Worm (Caenorhabditis elegans) whole organism, late embryonic: Measurements from ENCODE around the gene srz-64.

Experiments
- C08G9.2 ChIP-seq: sonication (generic microtip); optimal IDR thresholded peaks from 2 replicates; lab custom pipeline; 2016; ENCODE audit warnings: mild to moderate bottlenecking, missing genetic modification characterization, moderate library complexity, missing compliant biosample characterization
- C38D4.7 ChIP-seq: fragments of 200-800 bp; sonication (Bioruptor generic); optimal IDR thresholded peaks from 2 replicates; lab custom pipeline; 2018; ENCODE audit warnings: mild to moderate bottlenecking, missing genetic modification characterization, moderate library complexity, missing compliant biosample characterization
- F13H6.1 ChIP-seq: sonication (generic microtip); optimal IDR thresholded peaks from 2 replicates; lab custom pipeline; 2016; ENCODE audit warnings: missing genetic modification characterization, missing compliant biosample characterization
- K02D7.2 ChIP-seq: sonication (generic microtip); optimal IDR thresholded peaks from 2 replicates; lab custom pipeline; 2017; ENCODE audit warnings: mild to moderate bottlenecking, missing genetic modification characterization, missing compliant biosample characterization
- K09A11.1 ChIP-seq: sonication (generic microtip); optimal IDR thresholded peaks from 2 replicates; lab custom pipeline; 2017; ENCODE audit warnings: antibody characterized with exemption, mild to moderate bottlenecking, missing genetic modification characterization, missing compliant biosample characterization; ENCODE audit not compliant: insufficient read depth
- ceh-14 ChIP-seq: sonication (generic microtip); optimal IDR thresholded peaks from 2 replicates; lab custom pipeline; 2016; ENCODE audit warnings: missing genotype, missing genetic modification characterization, missing compliant biosample characterization
- ceh-18 ChIP-seq: sonication (generic microtip); optimal IDR thresholded peaks from 2 replicates; lab custom pipeline; 2016; ENCODE audit warnings: missing genetic modification characterization, missing compliant biosample characterization
- ceh-19 ChIP-seq: fragments of 200-800 bp; sonication (Bioruptor generic); optimal IDR thresholded peaks from 2 replicates; lab custom pipeline; 2018; ENCODE audit warnings: mild to moderate bottlenecking, missing genetic modification characterization, missing compliant biosample characterization
- ceh-24 ChIP-seq: sonication (generic microtip); optimal IDR thresholded peaks from 2 replicates; lab custom pipeline; 2016; ENCODE audit warnings: mild to moderate bottlenecking, missing genetic modification characterization, missing compliant biosample characterization
- ceh-31 ChIP-seq: sonication (generic microtip); optimal IDR thresholded peaks from 2 replicates; lab custom pipeline; 2016; ENCODE audit warnings: missing genetic modification characterization, missing compliant biosample characterization
- ceh-34 ChIP-seq: sonication (generic microtip); optimal IDR thresholded peaks from 2 replicates; lab custom pipeline; 2016; ENCODE audit warnings: mild to moderate bottlenecking, missing genetic modification characterization, missing compliant biosample characterization
- ceh-48 ChIP-seq: sonication (generic microtip); optimal IDR thresholded peaks from 2 replicates; lab custom pipeline; 2016; ENCODE audit warnings: missing genetic modification characterization, inconsistent platforms, missing compliant biosample characterization
- ceh-6 ChIP-seq: fragments of 200-800 bp; sonication (Bioruptor generic); optimal IDR thresholded peaks from 2 replicates; lab custom pipeline; 2018; ENCODE audit warnings: mild to moderate bottlenecking, missing genetic modification characterization, missing compliant biosample characterization
- ceh-9 ChIP-seq: sonication (generic microtip); optimal IDR thresholded peaks from 2 replicates; lab custom pipeline; 2016; ENCODE audit warnings: mild to moderate bottlenecking, missing genetic modification characterization, inconsistent platforms, missing compliant biosample characterization
- che-1 ChIP-seq: sonication (generic microtip); optimal IDR thresholded peaks from 2 replicates; lab custom pipeline; 2016; ENCODE audit warnings: mild to moderate bottlenecking, missing genetic modification characterization, missing compliant biosample characterization
- dmd-4 ChIP-seq: sonication (generic microtip); optimal IDR thresholded peaks from 2 replicates; lab custom pipeline; 2016; ENCODE audit warnings: borderline replicate concordance, missing genetic modification characterization, missing compliant biosample characterization
- dve-1 ChIP-seq: sonication (generic microtip); optimal IDR thresholded peaks from 2 replicates; lab custom pipeline; 2017; ENCODE audit warnings: antibody characterized with exemption, mild to moderate bottlenecking, missing genetic modification characterization, missing compliant biosample characterization
- elt-2 ChIP-seq: sonication (generic microtip); optimal IDR thresholded peaks from 2 replicates; lab custom pipeline; 2016; ENCODE audit warnings: missing genetic modification reagents, missing genetic modification characterization, missing compliant biosample characterization
- elt-4 ChIP-seq: sonication (generic microtip); optimal IDR thresholded peaks from 2 replicates; lab custom pipeline; 2016; ENCODE audit warnings: missing genetic modification characterization, missing compliant biosample characterization
- fax-1 ChIP-seq: sonication (generic microtip); optimal IDR thresholded peaks from 2 replicates; lab custom pipeline; 2016; ENCODE audit warnings: missing genotype, missing genetic modification characterization, missing compliant biosample characterization
- gmeb-2 ChIP-seq: sonication (generic microtip); optimal IDR thresholded peaks from 2 replicates; lab custom pipeline; 2016; ENCODE audit warnings: missing genetic modification characterization, inconsistent platforms, missing compliant biosample characterization
- hlh-15 ChIP-seq: sonication (generic microtip); optimal IDR thresholded peaks from 2 replicates; lab custom pipeline; 2016; ENCODE audit warnings: missing genetic modification characterization, missing compliant biosample characterization
- hlh-6 ChIP-seq: sonication (generic microtip); optimal IDR thresholded peaks from 2 replicates; lab custom pipeline; 2016; ENCODE audit warnings: missing genotype, missing genetic modification characterization, missing compliant biosample characterization
- hlh-8 ChIP-seq: sonication (generic microtip); optimal IDR thresholded peaks from 2 replicates; lab custom pipeline; 2016; ENCODE audit warnings: missing genotype, missing genetic modification characterization, missing compliant biosample characterization
- lim-6 ChIP-seq: sonication (generic microtip); optimal IDR thresholded peaks from 2 replicates; lab custom pipeline; 2016; ENCODE audit warnings: missing genetic modification characterization, missing compliant biosample characterization
- lin-11 ChIP-seq: fragments of 200-800 bp; sonication (Bioruptor generic); optimal IDR thresholded peaks from 2 replicates; lab custom pipeline; 2018; ENCODE audit warnings: mild to moderate bottlenecking, missing genetic modification characterization, missing compliant biosample characterization
- madf-2 ChIP-seq: sonication (generic microtip); optimal IDR thresholded peaks from 2 replicates; lab custom pipeline; 2017; ENCODE audit warnings: missing genetic modification characterization, missing compliant biosample characterization
- mec-3 ChIP-seq: sonication (generic microtip); optimal IDR thresholded peaks from 2 replicates; lab custom pipeline; 2016; ENCODE audit warnings: borderline replicate concordance, missing genetic modification characterization, missing compliant biosample characterization
- nhr-232 ChIP-seq: sonication (generic microtip); optimal IDR thresholded peaks from 2 replicates; lab custom pipeline; 2016; ENCODE audit warnings: missing genetic modification characterization, missing compliant biosample characterization
- npax-4 ChIP-seq: sonication (generic microtip); optimal IDR thresholded peaks from 2 replicates; lab custom pipeline; 2016; ENCODE audit warnings: missing genetic modification characterization, missing compliant biosample characterization
- pax-1 ChIP-seq: fragments of 150-350 bp; optimal IDR thresholded peaks from 2 replicates; lab custom pipeline; 2014; ENCODE audit warnings: missing biosample characterization, missing genetic modification characterization
- pha-2 ChIP-seq: sonication (generic microtip); optimal IDR thresholded peaks from 2 replicates; lab custom pipeline; 2017; ENCODE audit warnings: mild to moderate bottlenecking, missing genetic modification characterization, missing compliant biosample characterization
- pqm-1 ChIP-seq: sonication (generic microtip); optimal IDR thresholded peaks from 2 replicates; lab custom pipeline; 2016; ENCODE audit warnings: missing genetic modification characterization, missing compliant biosample characterization
- ref-2 ChIP-seq: sonication (generic microtip); optimal IDR thresholded peaks from 2 replicates; lab custom pipeline; 2016; ENCODE audit warnings: missing genetic modification characterization, missing compliant biosample characterization
- sox-2 ChIP-seq: fragments of 200-800 bp; sonication (Bioruptor generic); IDR thresholded peaks from 2 replicates; pipeline ENCODE4 v1.3.6; 2022; ENCODE audit warnings: missing genetic modification reagents, missing genetic modification characterization, missing compliant biosample characterization
- sox-4 ChIP-seq: sonication (generic microtip); optimal IDR thresholded peaks from 2 replicates; lab custom pipeline; 2017; ENCODE audit warnings: mild to moderate bottlenecking, missing genetic modification characterization, inconsistent platforms, missing compliant biosample characterization
- tbx-2 ChIP-seq: sonication (generic microtip); optimal IDR thresholded peaks from 2 replicates; lab custom pipeline; 2016; ENCODE audit warnings: missing genetic modification characterization, missing compliant biosample characterization
- tbx-7 ChIP-seq: sonication (generic microtip); optimal IDR thresholded peaks from 2 replicates; lab custom pipeline; 2016; ENCODE audit warnings: missing genotype, missing genetic modification characterization, missing compliant biosample characterization
- ttx-3 ChIP-seq: sonication (generic microtip); optimal IDR thresholded peaks from 2 replicates; lab custom pipeline; 2016; ENCODE audit warnings: missing genetic modification reagents, missing genetic modification characterization, missing compliant biosample characterization
- unc-3 ChIP-seq, 2 experiments: fragments of 200-800 bp in 1 of 2; sonication (Bioruptor generic) in 1 of 2; sonication (generic microtip) in 1 of 2; conservative IDR thresholded peaks in 1 of 2; optimal IDR thresholded peaks in 1 of 2; 2 replicates each; pipeline versions ENCODE4 v1.3.6 to Lab custom; 2016 to 2022; ENCODE audit warnings: missing compliant biosample characterization in 2 of 2, missing genetic modification characterization in 2 of 2, missing genetic modification reagents in 1 of 2
- unc-55 ChIP-seq: sonication (generic microtip); optimal IDR thresholded peaks from 2 replicates; lab custom pipeline; 2017; ENCODE audit warnings: missing biosample characterization, missing genetic modification reagents, missing genetic modification characterization
- unc-86 ChIP-seq: sonication (generic microtip); optimal IDR thresholded peaks from 2 replicates; lab custom pipeline; 2016; ENCODE audit warnings: missing genetic modification characterization, missing compliant biosample characterization
- zip-5 ChIP-seq: sonication (generic microtip); optimal IDR thresholded peaks from 2 replicates; lab custom pipeline; 2016; ENCODE audit warnings: missing genetic modification characterization, missing compliant biosample characterization
- ztf-16 ChIP-seq: sonication (generic microtip); optimal IDR thresholded peaks from 2 replicates; lab custom pipeline; 2017; ENCODE audit warnings: missing genetic modification characterization, missing compliant biosample characterization

srz-64 gene

DNA sequence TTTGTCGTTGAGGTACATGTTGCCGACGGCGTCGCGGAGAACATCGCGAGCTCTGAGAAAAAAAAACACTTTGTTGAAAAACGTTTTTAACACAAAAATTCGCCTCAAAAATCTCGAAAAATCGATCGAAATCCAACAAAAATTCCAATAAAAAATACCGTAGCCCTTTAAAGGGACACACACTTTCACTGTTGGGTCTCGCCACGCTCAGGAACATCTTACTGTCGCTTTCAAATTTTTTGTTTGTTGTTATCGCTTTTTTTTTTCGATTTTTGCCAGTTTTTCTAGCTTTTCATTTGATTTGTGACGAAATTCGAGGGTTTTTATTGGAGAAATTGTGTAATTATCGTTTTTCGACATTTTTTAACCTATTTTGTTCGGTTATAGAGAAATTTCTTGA, 13.5 kb upstream of the srz-64 start:
- no peak for TF ChIP-seq pax-1
- TF ChIP-seq unc-55 (GFP tag; lab: Kevin White, UChicago): no peak
- TF ChIP-seq madf-2 (tag; lab: Kevin White, UChicago): no peak
- TF ChIP-seq ceh-31 (tag; lab: Kevin White, UChicago): no peak
- TF ChIP-seq sox-2: no peak
- TF ChIP-seq ceh-6 (GFP tag; lab: Kevin White, UChicago): no peak
- no peak for TF ChIP-seq elt-2 (tag; lab: Kevin White, UChicago)
- no peak for TF ChIP-seq F13H6.1
- TF ChIP-seq lin-11 (tag; lab: Kevin White, UChicago): no peak
- no peak for TF ChIP-seq mec-3 (tag; lab: Kevin White, UChicago)
- TF ChIP-seq ref-2: no peak
- no peak for TF ChIP-seq K09A11.1 (tag; lab: Kevin White, UChicago)
- TF ChIP-seq K02D7.2: no peak
- no peak for TF ChIP-seq ceh-14 (tag; lab: Kevin White, UChicago)
- TF ChIP-seq pqm-1: no peak
- TF ChIP-seq C08G9.2 (tag; lab: Kevin White, UChicago): no peak
- no peak for TF ChIP-seq sox-4 (tag; lab: Kevin White, UChicago)
- TF ChIP-seq tbx-7 (tag; lab: Kevin White, UChicago): no peak
- TF ChIP-seq ceh-48 (tag; lab: Kevin White, UChicago): no peak
- TF ChIP-seq unc-86 (tag; lab: Kevin White, UChicago): no peak
- TF ChIP-seq, all 69 proteins: peak for 0

DNA sequence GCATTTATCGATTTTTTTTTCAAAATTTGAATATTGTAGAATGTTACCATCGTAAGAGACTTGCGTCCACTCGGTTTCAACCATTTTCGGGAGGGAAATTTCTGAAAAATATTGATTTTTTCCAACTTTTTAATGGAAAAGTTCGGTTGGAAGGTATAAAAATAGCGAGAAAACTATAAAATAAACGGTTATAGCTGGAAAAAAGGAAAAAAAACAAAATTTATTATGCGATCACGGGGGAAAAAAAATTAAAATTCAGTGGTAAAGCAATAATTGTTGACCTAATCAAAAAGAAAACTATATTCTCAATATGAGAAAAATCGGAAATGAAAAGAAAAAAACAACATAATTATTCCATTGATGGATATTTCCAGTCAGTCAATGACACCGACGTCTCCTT, 13.0 kb upstream of the srz-64 start, which contains the start of gene emc-2:
Gene emc-2 (minus strand): TSS at position 101 of the 400 bp plus-strand sequence.
- TF ChIP-seq fax-1 (tag; lab: Kevin White, UChicago) (no peak), elt-2 (tag; lab: Kevin White, UChicago) (no peak), dmd-4 (no peak), ceh-24 (tag; lab: Kevin White, UChicago) (no peak), ceh-9 (no peak), hlh-8 (tag; lab: Kevin White, UChicago) (no peak), elt-4 (tag; lab: Kevin White, UChicago) (no peak), lim-6 (tag; lab: Kevin White, UChicago) (no peak), K09A11.1 (tag; lab: Kevin White, UChicago) (no peak)

DNA sequence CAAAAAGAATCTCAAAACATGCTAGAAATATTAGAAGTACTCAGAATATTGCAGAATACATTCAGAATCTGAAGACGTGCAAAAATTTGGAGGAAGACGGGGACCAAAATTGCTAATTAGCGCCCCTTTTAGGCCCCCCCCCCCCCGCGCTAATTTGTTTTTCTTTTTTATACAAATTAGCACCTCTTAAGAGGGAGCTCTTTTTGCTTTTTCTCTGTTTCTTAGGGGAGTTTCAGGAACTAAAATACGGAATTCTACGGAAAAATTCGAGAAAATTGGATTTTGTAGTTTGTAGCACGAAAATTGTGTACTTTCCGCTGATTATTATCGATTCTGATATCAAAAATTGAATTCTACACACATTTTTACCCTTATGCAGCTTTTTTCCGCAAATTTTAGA, 8.5 kb upstream of the srz-64 start, which contains the start of gene glb-31:
Gene glb-31 (minus strand): TSS at position 101 of the 400 bp plus-strand sequence.
- TF ChIP-seq zip-5 (tag; lab: Kevin White, UChicago): no peak
- no peak for TF ChIP-seq pha-2 (tag; lab: Kevin White, UChicago)
- TF ChIP-seq hlh-15 (tag; lab: Kevin White, UChicago): no peak
- no peak for TF ChIP-seq tbx-2 (tag; lab: Kevin White, UChicago)
- no peak for TF ChIP-seq ref-2
- TF ChIP-seq ceh-24 (tag; lab: Kevin White, UChicago): no peak
- TF ChIP-seq dmd-4: no peak
- no peak for TF ChIP-seq pqm-1
- TF ChIP-seq ttx-3 (tag; lab: Kevin White, UChicago): no peak
- TF ChIP-seq ceh-31 (tag; lab: Kevin White, UChicago): no peak
- no peak for TF ChIP-seq ceh-34
- no peak for TF ChIP-seq npax-4
- no peak for TF ChIP-seq C38D4.7 (GFP tag; lab: Kevin White, UChicago)
- no peak for TF ChIP-seq nhr-232 (tag; lab: Kevin White, UChicago)
- no peak for TF ChIP-seq hlh-6

DNA sequence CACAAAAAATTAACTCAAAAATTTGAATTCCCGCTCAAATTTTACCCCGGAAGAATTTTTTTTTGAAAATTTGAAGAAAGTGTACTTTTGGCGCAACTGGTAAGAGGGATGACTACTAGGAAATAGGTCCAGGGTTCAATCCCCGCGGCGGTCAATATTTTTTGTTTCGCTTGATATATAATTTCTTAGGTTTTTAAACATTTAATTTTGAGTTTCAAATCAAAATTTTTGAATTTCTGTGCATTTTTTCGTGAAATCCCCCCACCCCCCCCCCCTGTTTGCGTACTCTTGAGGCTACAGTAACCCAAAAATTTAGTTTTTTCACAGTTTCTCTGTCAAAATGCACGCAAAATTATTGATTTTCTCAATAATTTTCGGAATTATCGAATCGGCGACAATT, 5.1 kb upstream of the srz-64 start, which contains the start of gene Y57G7A.1:
Gene Y57G7A.1 (plus strand): TSS at position 301 of the 400 bp plus-strand sequence.
- TF ChIP-seq ceh-19 (GFP tag; lab: Kevin White, UChicago) (no peak), gmeb-2 (tag; lab: Kevin White, UChicago) (no peak), K09A11.1 (tag; lab: Kevin White, UChicago) (no peak), ztf-16 (tag; lab: Kevin White, UChicago) (no peak), elt-2 (tag; lab: Kevin White, UChicago) (no peak), tbx-2 (tag; lab: Kevin White, UChicago) (no peak), tbx-7 (tag; lab: Kevin White, UChicago) (no peak), che-1 (tag; lab: Kevin White, UChicago) (no peak), dve-1 (tag; lab: Kevin White, UChicago) (no peak), unc-86 (tag; lab: Kevin White, UChicago) (no peak), dmd-4 (no peak), unc-3 (GFP tag; conservative IDR thresholded peaks at IDR 0.05; lab: Robert Waterston, UW) (no peak), unc-3 (tag; optimal IDR thresholded peaks at IDR 0.05; lab: Kevin White, UChicago) (no peak), npax-4 (no peak), lin-11 (tag; lab: Kevin White, UChicago) (no peak), ceh-18 (tag; lab: Kevin White, UChicago) (no peak), hlh-8 (tag; lab: Kevin White, UChicago) (no peak)
